Fruit fly (Drosophila melanogaster) whole organism, embryonic: ENCODE measurements around the gene CG43731.

Experiments
- BEAF-32 ChIP-seq: fragments of 200-800 bp; sonication (Bioruptor generic); optimal IDR thresholded peaks from 3 replicates; lab custom pipeline; 2017; ENCODE audit warnings: missing biosample characterization, missing genetic modification characterization, mild to moderate bottlenecking, moderate library complexity, missing genetic modification reagents
- CG10654 ChIP-seq: fragments of 200-800 bp; sonication (Bioruptor generic); optimal IDR thresholded peaks from 2 replicates; lab custom pipeline; 2016; ENCODE audit warnings: missing biosample characterization, missing genetic modification characterization
- CG10979 ChIP-seq: fragments of 200-800 bp; sonication (Bioruptor generic); optimal IDR thresholded peaks from 2 replicates; lab custom pipeline; 2018; ENCODE audit warnings: missing biosample characterization, mild to moderate bottlenecking, missing genetic modification characterization, moderate library complexity
- CG11093 ChIP-seq: fragments of 200-800 bp; sonication (Bioruptor generic); IDR thresholded peaks from 3 replicates; pipeline ENCODE4 v1.3.6; 2022; ENCODE audit warnings: missing biosample characterization, missing genetic modification characterization
- CG11504 ChIP-seq: fragments of 200-800 bp; sonication (Bioruptor generic); optimal IDR thresholded peaks from 3 replicates; lab custom pipeline; 2019; ENCODE audit warnings: missing biosample characterization, mild to moderate bottlenecking, missing genetic modification characterization, moderate library complexity
- CG12236 ChIP-seq: fragments of 200-800 bp; sonication (Bioruptor generic); optimal IDR thresholded peaks from 2 replicates; lab custom pipeline; 2016; ENCODE audit warnings: missing biosample characterization, missing genetic modification characterization
- CG12942 ChIP-seq: fragments of 200-800 bp; sonication (Bioruptor generic); optimal IDR thresholded peaks from 3 replicates; lab custom pipeline; 2016; ENCODE audit warnings: missing biosample characterization, missing genetic modification characterization
- CG15514 ChIP-seq: fragments of 200-800 bp; sonication (Bioruptor generic); optimal IDR thresholded peaks from 3 replicates; lab custom pipeline; 2017; ENCODE audit warnings: missing biosample characterization, missing genetic modification characterization, mild to moderate bottlenecking, moderate library complexity, missing genetic modification reagents
- CG17359 ChIP-seq: fragments of 200-800 bp; sonication (Bioruptor generic); optimal IDR thresholded peaks from 3 replicates; lab custom pipeline; 2018; ENCODE audit warnings: missing biosample characterization, mild to moderate bottlenecking, missing genetic modification characterization, moderate library complexity
- CG1832 ChIP-seq: fragments of 200-800 bp; sonication (Bioruptor generic); optimal IDR thresholded peaks from 2 replicates; lab custom pipeline; 2017; ENCODE audit warnings: missing biosample characterization, mild to moderate bottlenecking, missing genetic modification characterization, inconsistent platforms
- CG2199 ChIP-seq: fragments of 200-800 bp; sonication (Bioruptor generic); IDR thresholded peaks from 3 replicates; pipeline ENCODE4 v1.3.6; 2022; ENCODE audit warnings: missing biosample characterization, missing genetic modification characterization
- CG33213 ChIP-seq: fragments of 200-800 bp; sonication (Bioruptor generic); optimal IDR thresholded peaks from 3 replicates; lab custom pipeline; 2016; ENCODE audit warnings: missing biosample characterization, missing genetic modification characterization
- CG8290 ChIP-seq, 3 experiments: fragments of 200-800 bp; sonication (Bioruptor generic); optimal IDR thresholded peaks; 2 replicates each; lab custom pipeline; 2016 to 2019; ENCODE audit warnings: missing biosample characterization in 3 of 3, missing genetic modification characterization in 3 of 3, mild to moderate bottlenecking in 2 of 3, moderate library complexity in 1 of 3
- CG9437 ChIP-seq: fragments of 200-800 bp; sonication (Bioruptor generic); optimal IDR thresholded peaks from 2 replicates; lab custom pipeline; 2018; ENCODE audit warnings: missing biosample characterization, mild to moderate bottlenecking, missing genetic modification characterization
- CG9797 ChIP-seq: fragments of 200-800 bp; sonication (Bioruptor generic); optimal IDR thresholded peaks from 3 replicates; lab custom pipeline; 2018; ENCODE audit warnings: missing biosample characterization, mild to moderate bottlenecking, missing genetic modification characterization
- CG9932 ChIP-seq: fragments of 200-800 bp; sonication (Bioruptor generic); IDR thresholded peaks from 2 replicates; pipeline ENCODE4 v1.3.6; 2022; ENCODE audit warnings: missing biosample characterization, missing genetic modification characterization
- CTCF ChIP-seq: fragments of 200-800 bp; sonication (Bioruptor generic); optimal IDR thresholded peaks from 2 replicates; lab custom pipeline; 2017; ENCODE audit warnings: missing biosample characterization, mild to moderate bottlenecking, missing genetic modification characterization, moderate library complexity
- D19B ChIP-seq: fragments of 200-800 bp; sonication (Bioruptor generic); optimal IDR thresholded peaks from 2 replicates; lab custom pipeline; 2017; ENCODE audit warnings: missing biosample characterization, mild to moderate bottlenecking, missing genetic modification characterization
- Dek ChIP-seq: fragments of 200-800 bp; sonication (Bioruptor generic); optimal IDR thresholded peaks from 3 replicates; lab custom pipeline; 2019; ENCODE audit warnings: missing biosample characterization, mild to moderate bottlenecking, missing genetic modification characterization, moderate library complexity
- E2f1 ChIP-seq: fragments of 200-800 bp; sonication (Bioruptor generic); IDR thresholded peaks from 2 replicates; pipeline ENCODE4 v1.3.6; 2022; ENCODE audit warnings: missing biosample characterization, missing genetic modification characterization
- Fer2 ChIP-seq: fragments of 200-800 bp; sonication (Bioruptor generic); optimal IDR thresholded peaks from 2 replicates; lab custom pipeline; 2018; ENCODE audit warnings: missing biosample characterization, mild to moderate bottlenecking, missing genetic modification characterization, moderate library complexity
- Gsc ChIP-seq: fragments of 200-800 bp; sonication (Bioruptor generic); IDR thresholded peaks from 2 replicates; pipeline ENCODE4 v1.3.6; 2022; ENCODE audit warnings: missing biosample characterization, missing genetic modification characterization
- Hmx ChIP-seq: fragments of 200-800 bp; sonication (Bioruptor generic); optimal IDR thresholded peaks from 2 replicates; lab custom pipeline; 2016; ENCODE audit warnings: missing biosample characterization, missing genetic modification characterization
- Jarid2 ChIP-seq: fragments of 200-800 bp; sonication (Bioruptor generic); optimal IDR thresholded peaks from 3 replicates; lab custom pipeline; 2017; ENCODE audit warnings: mild to moderate bottlenecking, missing biosample characterization, missing genetic modification reagents, missing genetic modification characterization
- MTF-1 ChIP-seq: fragments of 200-800 bp; sonication (Bioruptor generic); optimal IDR thresholded peaks from 2 replicates; lab custom pipeline; 2018; ENCODE audit warnings: missing biosample characterization, mild to moderate bottlenecking, missing genetic modification characterization, borderline replicate concordance
- Max ChIP-seq: fragments of 200-800 bp; sonication (Bioruptor generic); optimal IDR thresholded peaks from 2 replicates; lab custom pipeline; 2016; ENCODE audit warnings: missing biosample characterization, mild to moderate bottlenecking, missing genetic modification characterization
- Mrtf ChIP-seq: fragments of 200-800 bp; sonication (Bioruptor generic); IDR thresholded peaks from 3 replicates; pipeline ENCODE4 v1.3.6; 2022; ENCODE audit warnings: missing biosample characterization, missing genetic modification characterization
- NFAT ChIP-seq: fragments of 200-800 bp; sonication (Bioruptor generic); IDR thresholded peaks from 2 replicates; pipeline ENCODE4 v1.3.6; 2022; ENCODE audit warnings: missing biosample characterization, missing genetic modification characterization
- Nf-YC ChIP-seq: fragments of 200-800 bp; optimal IDR thresholded peaks from 3 replicates; lab custom pipeline; 2019; ENCODE audit warnings: missing biosample characterization, mild to moderate bottlenecking, missing genetic modification characterization, moderate library complexity
- Oaz ChIP-seq: fragments of 200-800 bp; sonication (Bioruptor generic); IDR thresholded peaks from 2 replicates; pipeline ENCODE4 v1.3.6; 2022; ENCODE audit warnings: missing biosample characterization, missing genetic modification characterization
- Six4 ChIP-seq: fragments of 200-800 bp; sonication (Bioruptor generic); optimal IDR thresholded peaks from 2 replicates; lab custom pipeline; 2016; ENCODE audit warnings: missing biosample characterization, missing genetic modification characterization
- al ChIP-seq: fragments of 200-800 bp; sonication (Bioruptor generic); IDR thresholded peaks from 2 replicates; pipeline ENCODE4 v1.3.6; 2022; ENCODE audit warnings: missing biosample characterization, missing genetic modification characterization
- bigmax ChIP-seq: fragments of 200-800 bp; sonication (Bioruptor generic); optimal IDR thresholded peaks from 2 replicates; lab custom pipeline; 2018; ENCODE audit warnings: missing biosample characterization, mild to moderate bottlenecking, missing genetic modification characterization
- chn ChIP-seq: fragments of 200-800 bp; sonication (Bioruptor generic); optimal IDR thresholded peaks from 2 replicates; lab custom pipeline; 2016; ENCODE audit warnings: missing biosample characterization, missing genetic modification characterization
- cwo ChIP-seq: fragments of 200-800 bp; sonication (Bioruptor generic); optimal IDR thresholded peaks from 3 replicates; lab custom pipeline; 2017; ENCODE audit warnings: missing biosample characterization, missing genetic modification characterization, mild to moderate bottlenecking, moderate library complexity, missing genetic modification reagents
- dmrt99B ChIP-seq: fragments of 200-800 bp; sonication (Bioruptor generic); optimal IDR thresholded peaks from 2 replicates; lab custom pipeline; 2018; ENCODE audit warnings: missing biosample characterization, mild to moderate bottlenecking, missing genetic modification characterization, moderate library complexity
- eve ChIP-seq, 2 experiments: fragments of >200 bp; optimal IDR thresholded peaks; 2 replicates each; lab custom pipeline; 2017; ENCODE audit warnings: missing biosample characterization in 2 of 2, missing genetic modification characterization in 2 of 2
- gcm ChIP-seq: fragments of 200-800 bp; sonication (Bioruptor generic); optimal IDR thresholded peaks from 2 replicates; lab custom pipeline; 2019; ENCODE audit warnings: missing biosample characterization, mild to moderate bottlenecking, missing genetic modification characterization, moderate library complexity
- ham ChIP-seq: fragments of 200-800 bp; sonication (Bioruptor generic); IDR thresholded peaks from 2 replicates; pipeline ENCODE4 v1.3.6; 2022; ENCODE audit warnings: missing biosample characterization, missing genetic modification characterization
- kah ChIP-seq: fragments of 200-800 bp; sonication (Bioruptor generic); optimal IDR thresholded peaks from 2 replicates; lab custom pipeline; 2018; ENCODE audit warnings: missing biosample characterization, mild to moderate bottlenecking, missing genetic modification characterization
- lbe ChIP-seq: fragments of 200-800 bp; sonication (Bioruptor generic); optimal IDR thresholded peaks from 2 replicates; lab custom pipeline; 2016; ENCODE audit warnings: missing biosample characterization, mild to moderate bottlenecking, missing genetic modification characterization
- mirr ChIP-seq: fragments of 200-800 bp; sonication (Bioruptor generic); optimal IDR thresholded peaks from 3 replicates; lab custom pipeline; 2018; ENCODE audit warnings: missing biosample characterization, mild to moderate bottlenecking, missing genetic modification characterization
- nmo ChIP-seq: fragments of 200-800 bp; sonication (Bioruptor generic); optimal IDR thresholded peaks from 2 replicates; lab custom pipeline; 2018; ENCODE audit warnings: missing biosample characterization, mild to moderate bottlenecking, missing genetic modification characterization, moderate library complexity
- nom ChIP-seq: fragments of 200-800 bp; sonication (Bioruptor generic); optimal IDR thresholded peaks from 2 replicates; lab custom pipeline; 2017; ENCODE audit warnings: missing biosample characterization, missing genetic modification characterization, mild to moderate bottlenecking, moderate library complexity, missing genetic modification reagents
- pan ChIP-seq, 4 experiments: fragments of >200 bp in 3 of 4; fragments of 200-800 bp in 1 of 4; sonication (Bioruptor generic) in 1 of 4; optimal IDR thresholded peaks in 3 of 4; IDR thresholded peaks in 1 of 4; 2 replicates each; pipeline versions ENCODE4 v1.3.6 to Lab custom; 2017 to 2022; ENCODE audit warnings: missing biosample characterization in 2 of 4, missing genetic modification characterization in 2 of 4, mixed read lengths in 1 of 4
- pros ChIP-seq: fragments of 200-800 bp; sonication (Bioruptor generic); optimal IDR thresholded peaks from 3 replicates; lab custom pipeline; 2019; ENCODE audit warnings: missing biosample characterization, mild to moderate bottlenecking, missing genetic modification characterization, moderate library complexity
- sc ChIP-seq, 3 experiments: fragments of >200 bp in 2 of 3; fragments of 200-800 bp in 1 of 3; sonication (Bioruptor generic) in 1 of 3; optimal IDR thresholded peaks; 2 replicates in 2 of 3; 3 replicates in 1 of 3; lab custom pipeline; 2017; ENCODE audit warnings: mild to moderate bottlenecking in 1 of 3, missing biosample characterization in 1 of 3, missing genetic modification characterization in 1 of 3, missing genetic modification reagents in 1 of 3
- tio ChIP-seq: fragments of 200-800 bp; sonication (Bioruptor generic); optimal IDR thresholded peaks from 2 replicates; lab custom pipeline; 2017; ENCODE audit warnings: missing biosample characterization, missing genetic modification characterization, inconsistent platforms
- trh ChIP-seq: fragments of 200-800 bp; sonication (Bioruptor generic); optimal IDR thresholded peaks from 2 replicates; lab custom pipeline; 2016; ENCODE audit warnings: missing biosample characterization, missing genetic modification characterization
- tx ChIP-seq: fragments of 200-800 bp; sonication (Bioruptor generic); optimal IDR thresholded peaks from 2 replicates; lab custom pipeline; 2016; ENCODE audit warnings: missing biosample characterization, missing genetic modification characterization

CG43731 gene

dm6 chr2L:19108377-19108876 is 6.6 kb downstream of the CG43731 start, which contains the start of gene Lim3 (continued):
- no peak for TF ChIP-seq CG10654 (GFP tag; lab: Kevin White, UChicago)
- TF ChIP-seq tx (GFP tag; lab: Kevin White, UChicago), result no peak
- no peak for TF ChIP-seq CG15514 (GFP tag; lab: Kevin White, UChicago)
- no peak for TF ChIP-seq NFAT
- TF ChIP-seq Mrtf, result no peak
- no peak for TF ChIP-seq Dek
- no peak for TF ChIP-seq BEAF-32 (GFP tag; lab: Kevin White, UChicago)
- no peak for TF ChIP-seq CG17359 (tag; lab: Kevin White, UChicago)
- TF ChIP-seq ham (GFP tag; lab: Robert Waterston, UW), result no peak
- no peak for TF ChIP-seq cwo (GFP tag; lab: Kevin White, UChicago)
- 0 out of 3 replicates have a peak, but pooled peaks have one; percentile 41 for TF ChIP-seq CG2199 (GFP tag; lab: Robert Waterston, UW)
- TF ChIP-seq CG10979 (tag; lab: Kevin White, UChicago), result no peak
- no peak for TF ChIP-seq al
- no peak for TF ChIP-seq Oaz
- TF ChIP-seq tio (GFP tag; lab: Kevin White, UChicago), result no peak
- no peak for TF ChIP-seq bigmax
- peak; percentile 17; the same call in 1 of the 2 replicates for TF ChIP-seq CG9932
- TF ChIP-seq gcm (GFP tag; lab: Kevin White, UChicago), result no peak
- TF ChIP-seq nmo (GFP tag; lab: Kevin White, UChicago), result no peak
- TF ChIP-seq mirr, result no peak
- TF ChIP-seq Hmx (GFP tag; lab: Kevin White, UChicago), result no peak
- TF ChIP-seq pros, result no peak
- no peak for TF ChIP-seq CG9797 (GFP tag; lab: Kevin White, UChicago)
- no peak for TF ChIP-seq Gsc (GFP tag; lab: Robert Waterston, UW)
- TF ChIP-seq CTCF (GFP tag; lab: Kevin White, UChicago), result no peak
- TF ChIP-seq CG11093, result no peak
- TF ChIP-seq lbe (GFP tag; lab: Kevin White, UChicago), result no peak
- TF ChIP-seq nom (GFP tag; lab: Kevin White, UChicago), result no peak
- no peak for TF ChIP-seq CG33213
- no peak for TF ChIP-seq CG8290 (GFP tag; optimal IDR thresholded peaks at IDR 0.05; lab: Kevin White, UChicago)
- TF ChIP-seq CG8290 (tag; optimal IDR thresholded peaks at IDR 0.05; lab: Kevin White, UChicago), result no peak
- no peak for TF ChIP-seq CG9437
- no peak for TF ChIP-seq kah (GFP tag; lab: Kevin White, UChicago)
- TF ChIP-seq eve (GFP tag; optimal IDR thresholded peaks at IDR 0.05; lab: Kevin White, UChicago), result no peak
- TF ChIP-seq E2f1 (GFP tag; lab: Robert Waterston, UW), result no peak
- TF ChIP-seq CG11504 (tag; lab: Kevin White, UChicago), result peak; percentile 3
- no peak for TF ChIP-seq chn (GFP tag; lab: Kevin White, UChicago)
- no peak for TF ChIP-seq dmrt99B
- TF ChIP-seq Fer2 (tag; lab: Kevin White, UChicago), result no peak
- TF ChIP-seq CG1832 (GFP tag; lab: Kevin White, UChicago), result no peak
- no peak for TF ChIP-seq trh (GFP tag; lab: Kevin White, UChicago)
- no peak for TF ChIP-seq Six4 (GFP tag; lab: Kevin White, UChicago)
- TF ChIP-seq D19B (GFP tag; lab: Kevin White, UChicago), result no peak
- TF ChIP-seq sc (optimal IDR thresholded peaks at IDR 0.05; lab: Kevin White, UChicago), result no peak
- TF ChIP-seq sc (GFP tag; optimal IDR thresholded peaks at IDR 0.05; lab: Kevin White, UChicago), result no peak
- no peak for TF ChIP-seq Jarid2 (GFP tag; lab: Kevin White, UChicago)
- no peak for TF ChIP-seq CG12942 (GFP tag; lab: Kevin White, UChicago)
- no peak for TF ChIP-seq MTF-1
- TF ChIP-seq Max (GFP tag; lab: Kevin White, UChicago), result no peak
- no peak for TF ChIP-seq pan (optimal IDR thresholded peaks at IDR 0.05; lab: Kevin White, UChicago)
- TF ChIP-seq pan (GFP tag; optimal IDR thresholded peaks at IDR 0.05 in 1 of 2, IDR thresholded peaks at IDR 0.05 in 1 of 2), result peak in 1 of 2 experiments; percentile 9
- TF ChIP-seq CG12236 (GFP tag; lab: Kevin White, UChicago), result no peak
- peak; percentile 92 for TF ChIP-seq Nf-YC
